Fruit fly (Drosophila melanogaster): ENCODE data around the gene CG8188.

Gene CG8188

DNA sequence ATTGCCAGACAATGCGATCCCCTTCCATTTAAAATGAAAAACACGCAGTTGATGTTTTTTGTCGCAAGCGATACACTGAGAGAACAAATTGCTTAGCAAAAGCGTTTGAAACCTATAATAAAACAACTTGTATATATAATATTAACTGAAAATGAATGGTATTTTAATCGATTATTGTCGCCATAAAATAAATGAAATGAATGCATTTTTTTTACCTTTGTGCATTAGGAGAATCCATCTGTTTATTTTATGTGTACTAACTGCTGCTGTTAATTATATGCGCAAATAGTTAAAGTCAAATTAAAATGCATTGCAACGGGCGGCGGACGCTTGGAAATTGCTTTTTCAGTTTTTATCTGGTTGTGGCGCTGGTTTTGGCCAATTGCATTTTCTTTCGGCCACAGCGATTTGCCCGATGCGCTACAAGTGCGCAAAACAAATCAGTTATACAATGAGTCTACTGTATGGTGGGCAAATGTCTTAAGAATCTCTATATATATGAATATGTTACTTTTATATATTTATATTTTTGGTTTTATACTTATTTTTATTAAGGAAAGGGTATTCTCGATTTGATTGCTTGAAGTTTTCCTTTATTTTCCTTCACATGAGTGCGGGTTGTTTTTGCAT, 23.8 kb upstream of the CG8188 start (continued):
- TF ChIP-seq CG15514 (GFP tag; optimal IDR thresholded peaks at IDR 0.05): no peak
- TF ChIP-seq sima (GFP tag; optimal IDR thresholded peaks at IDR 0.05): no peak
- TF ChIP-seq grn (GFP tag; optimal IDR thresholded peaks at IDR 0.05): no peak
- TF ChIP-seq MESR4 (GFP tag; optimal IDR thresholded peaks at IDR 0.05): no peak
- no peak for TF ChIP-seq CG11085 (GFP tag; IDR thresholded peaks at IDR 0.05)
- no peak for TF ChIP-seq croc (GFP tag; conservative IDR thresholded peaks at IDR 0.05)
- no peak for TF ChIP-seq CG33557 (GFP tag; optimal IDR thresholded peaks at IDR 0.05)
- TF ChIP-seq CG9932 (GFP tag; IDR thresholded peaks at IDR 0.05): no peak
- TF ChIP-seq CG18476 (GFP tag; optimal IDR thresholded peaks at IDR 0.05): peak; percentile 26
- TF ChIP-seq fd96Cb (tag; optimal IDR thresholded peaks at IDR 0.05): peak; percentile 21
- TF ChIP-seq Sox102F (GFP tag; optimal IDR thresholded peaks at IDR 0.05): peak; percentile 35
- TF ChIP-seq dmrt99B (tag; optimal IDR thresholded peaks at IDR 0.05): peak; percentile 65
- no peak for TF ChIP-seq Dll (GFP tag; IDR thresholded peaks at IDR 0.05; ENCODE audit: partially characterized antibody)
- TF ChIP-seq Stat92E (GFP tag; optimal IDR thresholded peaks at IDR 0.05): no peak
- no peak for TF ChIP-seq unc-4 (GFP tag; IDR thresholded peaks at IDR 0.05; ENCODE audit: partially characterized antibody)
- TF ChIP-seq Rx (GFP tag; IDR thresholded peaks at IDR 0.05): no peak
- no peak for TF ChIP-seq wek (GFP tag; optimal IDR thresholded peaks at IDR 0.05)
- TF ChIP-seq CG16813 (GFP tag; IDR thresholded peaks at IDR 0.05; ENCODE audit: partially characterized antibody): no peak
- no peak for TF ChIP-seq CG16815 (GFP tag; optimal IDR thresholded peaks at IDR 0.05)
- TF ChIP-seq CG34224 (GFP tag; IDR thresholded peaks at IDR 0.05; ENCODE audit: partially characterized antibody): no peak
- TF ChIP-seq CG30020 (tag; optimal IDR thresholded peaks at IDR 0.05): no peak
- no peak for TF ChIP-seq jumu (GFP tag; optimal IDR thresholded peaks at IDR 0.05)
- TF ChIP-seq CG9876 (GFP tag; optimal IDR thresholded peaks at IDR 0.05): no peak
- TF ChIP-seq CG17802 (tag; optimal IDR thresholded peaks at IDR 0.05): no peak
- no peak for TF ChIP-seq CG43689 (GFP tag; IDR thresholded peaks at IDR 0.05)
- no peak for TF ChIP-seq z (GFP tag; IDR thresholded peaks at IDR 0.05)
- no peak for TF ChIP-seq eyg (GFP tag; optimal IDR thresholded peaks at IDR 0.05)
- TF ChIP-seq Bgb (GFP tag; IDR thresholded peaks at IDR 0.05; ENCODE audit: partially characterized antibody): no peak
- TF ChIP-seq Hr3 (GFP tag; optimal IDR thresholded peaks at IDR 0.05): no peak
- TF ChIP-seq crp (GFP tag; optimal IDR thresholded peaks at IDR 0.05): no peak
- no peak for TF ChIP-seq CG1602 (GFP tag; optimal IDR thresholded peaks at IDR 0.05)
- no peak for TF ChIP-seq CHES-1-like (GFP tag; optimal IDR thresholded peaks at IDR 0.05)
- no peak for TF ChIP-seq ERR (GFP tag; optimal IDR thresholded peaks at IDR 0.05)
- TF ChIP-seq scrt (GFP tag; optimal IDR thresholded peaks at IDR 0.05): peak; percentile 1
- TF ChIP-seq lab (GFP tag; optimal IDR thresholded peaks at IDR 0.05): peak; percentile 40
- no peak for TF ChIP-seq CG10959 (GFP tag; IDR thresholded peaks at IDR 0.05)
- no peak for TF ChIP-seq Hmr (GFP tag; optimal IDR thresholded peaks at IDR 0.05)
- no peak for TF ChIP-seq CG17912 (GFP tag; optimal IDR thresholded peaks at IDR 0.05)
- TF ChIP-seq Xbp1 (GFP tag; optimal IDR thresholded peaks at IDR 0.05): no peak
- TF ChIP-seq Dref (GFP tag; IDR thresholded peaks at IDR 0.05): no peak
- no peak for TF ChIP-seq CG14667 (GFP tag; IDR thresholded peaks at IDR 0.05)
- TF ChIP-seq Fer2 (tag; optimal IDR thresholded peaks at IDR 0.05): no peak
- TF ChIP-seq CG15269 (tag; optimal IDR thresholded peaks at IDR 0.05): peak; percentile 30
- TF ChIP-seq Camta (GFP tag; optimal IDR thresholded peaks at IDR 0.05): no peak
- peak; percentile 19 for TF ChIP-seq Max (GFP tag; optimal IDR thresholded peaks at IDR 0.05)
- TF ChIP-seq CG15011 (GFP tag; optimal IDR thresholded peaks at IDR 0.05): no peak
- TF ChIP-seq vnd (GFP tag; IDR thresholded peaks at IDR 0.05; ENCODE audit: partially characterized antibody): no peak
- TF ChIP-seq dati (GFP tag; IDR thresholded peaks at IDR 0.05): no peak
- TF ChIP-seq CG17328 (GFP tag; IDR thresholded peaks at IDR 0.05): 0 out of 2 replicates have a peak, but pooled peaks have one; percentile 28
